Worm (Caenorhabditis elegans): ENCODE measurements around the gene dod-3.

ce11 chrV:2739607-2740006, 8.7 kb upstream of the dod-3 start:
- TF ChIP-seq bed-3 (GFP tag; optimal IDR thresholded peaks at IDR 0.05) (no peak), snpc-4 (tag; optimal IDR thresholded peaks at IDR 0.05) (no peak), mab-5 (tag; optimal IDR thresholded peaks at IDR 0.05) (no peak), lsy-2 (tag; optimal IDR thresholded peaks at IDR 0.05) (no peak), unc-39 (tag; optimal IDR thresholded peaks at IDR 0.05) (no peak), nhr-12 (tag; optimal IDR thresholded peaks at IDR 0.05) (no peak), ham-2 (GFP tag; optimal IDR thresholded peaks at IDR 0.05) (no peak), unc-62 (GFP tag; optimal IDR thresholded peaks at IDR 0.05) (no peak), ces-1 (GFP tag; optimal IDR thresholded peaks at IDR 0.05) (no peak), nhr-76 (tag; optimal IDR thresholded peaks at IDR 0.05) (no peak), nhr-28 (tag; optimal IDR thresholded peaks at IDR 0.05) (no peak), M03D4.4 (tag; optimal IDR thresholded peaks at IDR 0.05) (no peak), mls-2 (tag; optimal IDR thresholded peaks at IDR 0.05) (no peak), flh-1 (GFP tag; optimal IDR thresholded peaks at IDR 0.05) (no peak)
